Fruit fly (Drosophila melanogaster) whole organism, prepupa: ENCODE data around the gene Qsox4.

ENCODE experiments used
- Blimp-1 ChIP-seq: fragments of 200-800 bp; sonication (Bioruptor generic); optimal IDR thresholded peaks from 3 replicates; lab custom pipeline; 2017; ENCODE audit warnings: missing biosample characterization, missing genetic modification characterization, mild to moderate bottlenecking, moderate library complexity, missing genetic modification reagents
- CG15336 ChIP-seq: fragments of 200-800 bp; sonication (Bioruptor generic); IDR thresholded peaks from 2 replicates; pipeline ENCODE4 v1.3.6; 2022; ENCODE audit warnings: missing biosample characterization, missing genetic modification characterization
- CG1621 ChIP-seq: fragments of 200-800 bp; sonication (Bioruptor generic); optimal IDR thresholded peaks from 3 replicates; lab custom pipeline; 2018; ENCODE audit warnings: missing biosample characterization, mild to moderate bottlenecking, missing genetic modification characterization
- CG31627 ChIP-seq: fragments of 200-800 bp; sonication (Bioruptor generic); optimal IDR thresholded peaks from 3 replicates; lab custom pipeline; 2016; ENCODE audit warnings: missing biosample characterization, missing genetic modification characterization
- CG32006 ChIP-seq: fragments of 200-800 bp; sonication (Bioruptor generic); optimal IDR thresholded peaks from 3 replicates; lab custom pipeline; 2017; ENCODE audit warnings: missing biosample characterization, mild to moderate bottlenecking, missing genetic modification characterization
- CG3919 ChIP-seq: fragments of 200-800 bp; sonication (Bioruptor generic); optimal IDR thresholded peaks from 3 replicates; lab custom pipeline; 2016; ENCODE audit warnings: missing biosample characterization, missing genetic modification characterization
- CG4318 ChIP-seq: fragments of 200-800 bp; sonication (Bioruptor generic); optimal IDR thresholded peaks from 3 replicates; lab custom pipeline; 2017; ENCODE audit warnings: missing biosample characterization, mild to moderate bottlenecking, missing genetic modification characterization
- CG6808 ChIP-seq: fragments of 200-800 bp; sonication (Bioruptor generic); optimal IDR thresholded peaks from 3 replicates; lab custom pipeline; 2017; ENCODE audit warnings: missing biosample characterization, missing genetic modification characterization, mild to moderate bottlenecking, moderate library complexity, missing genetic modification reagents
- CG8632 ChIP-seq: fragments of 200-800 bp; sonication (Bioruptor generic); optimal IDR thresholded peaks from 3 replicates; lab custom pipeline; 2016; ENCODE audit warnings: missing biosample characterization, missing genetic modification characterization
- CG9139 ChIP-seq: fragments of 200-800 bp; sonication (Bioruptor generic); optimal IDR thresholded peaks from 3 replicates; lab custom pipeline; 2017; ENCODE audit warnings: missing biosample characterization, mild to moderate bottlenecking, missing genetic modification characterization
- Eip78C ChIP-seq: fragments of 200-800 bp; sonication (Bioruptor generic); peaks from one replicate; lab custom pipeline; 2016; ENCODE audit warnings: missing biosample characterization, missing genetic modification characterization
- Ets21C ChIP-seq: fragments of 200-800 bp; sonication (Bioruptor generic); optimal IDR thresholded peaks from 3 replicates; lab custom pipeline; 2016; ENCODE audit warnings: missing biosample characterization, missing genetic modification characterization
- Ets96B ChIP-seq: fragments of 200-800 bp; optimal IDR thresholded peaks from 2 replicates; lab custom pipeline; 2019; ENCODE audit warnings: missing biosample characterization, mild to moderate bottlenecking, missing genetic modification characterization, moderate library complexity
- Hr38 ChIP-seq: sonication (Bioruptor generic); optimal IDR thresholded peaks from 2 replicates; lab custom pipeline; 2016; ENCODE audit warnings: missing biosample characterization, missing genetic modification characterization
- Hr39 ChIP-seq: fragments of 200-800 bp; sonication (Bioruptor generic); optimal IDR thresholded peaks from 2 replicates; lab custom pipeline; 2016; ENCODE audit warnings: missing biosample characterization, missing genetic modification characterization
- Hr4 ChIP-seq: fragments of 200-800 bp; sonication (Bioruptor generic); optimal IDR thresholded peaks from 3 replicates; lab custom pipeline; 2016; ENCODE audit warnings: missing biosample characterization, missing genetic modification characterization
- Met ChIP-seq: fragments of 200-800 bp; sonication (Bioruptor generic); optimal IDR thresholded peaks from 3 replicates; lab custom pipeline; 2016; ENCODE audit warnings: missing biosample characterization, missing genetic modification characterization
- Sox15 ChIP-seq: fragments of 200-800 bp; sonication (Bioruptor generic); optimal IDR thresholded peaks from 3 replicates; lab custom pipeline; 2016; ENCODE audit warnings: missing biosample characterization, missing genetic modification characterization
- achi ChIP-seq: fragments of 200-800 bp; sonication (Bioruptor generic); optimal IDR thresholded peaks from 3 replicates; lab custom pipeline; 2016; ENCODE audit warnings: missing biosample characterization, missing genetic modification characterization
- dac ChIP-seq: fragments of 200-800 bp; sonication (Bioruptor generic); optimal IDR thresholded peaks from 2 replicates; lab custom pipeline; 2017; ENCODE audit warnings: missing biosample characterization, mild to moderate bottlenecking, missing genetic modification characterization
- esn ChIP-seq: fragments of 200-800 bp; sonication (Bioruptor generic); optimal IDR thresholded peaks from 2 replicates; lab custom pipeline; 2016; ENCODE audit warnings: missing biosample characterization, mild to moderate bottlenecking, missing genetic modification characterization, moderate library complexity
- fkh ChIP-seq: fragments of 200-800 bp; sonication (Bioruptor generic); optimal IDR thresholded peaks from 3 replicates; lab custom pipeline; 2017; ENCODE audit warnings: missing biosample characterization, mild to moderate bottlenecking, missing genetic modification characterization, moderate library complexity
- net ChIP-seq: fragments of 200-800 bp; sonication (Bioruptor generic); optimal IDR thresholded peaks from 3 replicates; lab custom pipeline; 2016; ENCODE audit warnings: missing biosample characterization, missing genetic modification characterization
- pdm3 ChIP-seq: fragments of 200-800 bp; sonication (Bioruptor generic); optimal IDR thresholded peaks from 3 replicates; lab custom pipeline; 2016; ENCODE audit warnings: missing biosample characterization, missing genetic modification characterization
- svp ChIP-seq: fragments of 200-800 bp; sonication (Bioruptor generic); peaks from one replicate; lab custom pipeline; 2016; ENCODE audit warnings: missing biosample characterization, missing genetic modification characterization
- topi ChIP-seq: fragments of 200-800 bp; sonication (Bioruptor generic); optimal IDR thresholded peaks from 3 replicates; lab custom pipeline; 2016; ENCODE audit warnings: missing biosample characterization, missing genetic modification characterization
- vri ChIP-seq: fragments of 200-800 bp; sonication (Bioruptor generic); optimal IDR thresholded peaks from 3 replicates; lab custom pipeline; 2016; ENCODE audit warnings: missing biosample characterization, mild to moderate bottlenecking, missing genetic modification characterization

Gene Qsox4

DNA sequence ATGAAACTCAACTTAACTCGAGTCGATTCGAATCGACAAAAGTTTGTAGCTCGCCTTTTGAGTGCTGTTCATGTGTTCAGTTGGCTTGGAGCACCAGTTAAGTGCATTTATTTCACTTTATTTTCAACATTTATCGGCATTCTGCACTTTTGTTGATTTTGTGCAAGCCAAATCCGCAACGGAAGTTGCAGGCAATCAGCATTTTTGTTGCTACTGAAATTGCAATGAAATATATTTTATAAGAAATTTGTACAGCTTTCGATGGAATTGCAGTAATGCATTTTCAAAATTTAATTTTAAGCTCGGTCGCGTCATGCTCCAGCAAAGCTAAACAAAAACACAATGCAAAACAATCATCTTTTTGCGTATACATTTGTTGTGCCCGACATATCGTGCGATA is 43.6 kb upstream of the Qsox4 start:
- TF ChIP-seq achi (GFP tag; lab: Kevin White, UChicago) (no peak), CG15336 (no peak), Hr39 (GFP tag; lab: Kevin White, UChicago) (no peak)

- no peak for TF ChIP-seq achi (GFP tag; lab: Kevin White, UChicago)
- no peak for TF ChIP-seq pdm3
- no peak for TF ChIP-seq Blimp-1 (GFP tag; lab: Kevin White, UChicago)
- TF ChIP-seq Ets21C, result no peak
- TF ChIP-seq CG9139 (GFP tag; lab: Kevin White, UChicago), result no peak
- TF ChIP-seq CG15336, result 0 out of 2 replicates have a peak, but pooled peaks have one; percentile 12
- TF ChIP-seq fkh (GFP tag; lab: Kevin White, UChicago), result no peak
- TF ChIP-seq Ets96B (tag; lab: Kevin White, UChicago), result no peak
- no peak for TF ChIP-seq CG8632
- no peak for TF ChIP-seq CG6808 (GFP tag; lab: Kevin White, UChicago)
- peak; percentile 13 for TF ChIP-seq CG32006 (GFP tag; lab: Kevin White, UChicago)
Observed at dm6 chr3R:23659598-23659997, 43.0 kb upstream of the Qsox4 start.

dm6 chr3R:23662782-23663181 is 39.8 kb upstream of the Qsox4 start:
- TF ChIP-seq CG31627 (GFP tag; lab: Kevin White, UChicago) (no peak), Eip78C (GFP tag; lab: Kevin White, UChicago) (peak; percentile 26)

- TF ChIP-seq Ets96B (tag; lab: Kevin White, UChicago) (no peak), Eip78C (GFP tag; lab: Kevin White, UChicago) (peak; percentile 38)
Observed at dm6 chr3R:23664437-23664836, 38.1 kb upstream of the Qsox4 start.

DNA sequence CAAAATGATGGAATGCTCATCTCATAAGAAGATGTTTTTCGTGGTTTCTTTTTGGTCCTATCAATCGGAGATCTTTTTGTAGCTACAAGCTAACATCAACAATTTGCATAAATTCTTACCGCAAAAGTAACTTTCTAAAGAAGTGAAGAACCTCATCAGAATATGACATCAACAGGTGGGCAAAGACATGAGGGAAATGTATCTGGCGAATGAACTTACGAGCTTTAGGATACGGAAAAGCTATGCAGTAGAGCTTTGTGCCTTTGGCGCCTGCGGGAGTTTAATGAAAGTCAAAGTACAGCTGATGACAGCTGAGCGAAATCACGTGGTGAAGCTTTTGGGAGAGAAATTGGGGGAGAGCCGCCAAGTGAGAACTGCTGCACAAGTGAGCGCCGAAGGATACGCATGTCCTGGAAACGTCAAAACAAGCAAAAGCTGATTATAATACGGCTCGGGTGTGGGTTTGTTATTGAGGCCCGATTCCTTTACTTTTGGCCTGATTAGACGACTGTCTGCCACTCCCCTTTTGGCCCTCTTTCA is 35.8 kb upstream of the Qsox4 start:
- TF ChIP-seq CG3919 (GFP tag; lab: Kevin White, UChicago) (no peak), Eip78C (GFP tag; lab: Kevin White, UChicago) (peak; percentile 38)

DNA sequence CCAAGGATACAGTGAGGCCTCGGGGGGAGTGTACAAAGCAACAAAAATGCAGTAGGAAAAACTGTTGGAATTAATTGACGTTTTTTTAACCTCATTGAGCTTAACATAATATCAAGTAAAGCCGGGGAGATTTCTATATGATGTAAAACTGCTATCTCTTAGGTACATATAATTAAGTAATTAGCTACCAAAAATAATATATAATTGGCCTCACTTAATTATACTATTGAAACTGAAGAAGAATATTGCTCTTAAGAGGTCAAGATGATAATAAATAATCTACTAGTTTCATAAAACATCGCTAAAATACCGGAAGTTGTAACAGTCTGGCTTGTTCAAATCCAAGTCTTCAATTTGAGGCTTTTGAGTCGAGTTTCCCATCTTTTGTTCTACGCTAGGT is 35.1 kb upstream of the Qsox4 start:
- TF ChIP-seq CG31627 (GFP tag; lab: Kevin White, UChicago) (no peak), Hr38 (GFP tag; lab: Kevin White, UChicago) (no peak), Hr4 (GFP tag; lab: Kevin White, UChicago) (peak; percentile 26), dac (GFP tag; lab: Kevin White, UChicago) (no peak), Met (GFP tag; lab: Kevin White, UChicago) (no peak), CG3919 (GFP tag; lab: Kevin White, UChicago) (no peak), CG9139 (GFP tag; lab: Kevin White, UChicago) (no peak), esn (peak; percentile 5), topi (peak; percentile 16), Eip78C (GFP tag; lab: Kevin White, UChicago) (peak; percentile 74), CG4318 (no peak), pdm3 (peak; percentile 6), CG1621 (tag; lab: Kevin White, UChicago) (no peak), svp (GFP tag; lab: Kevin White, UChicago) (peak; percentile 85), CG32006 (GFP tag; lab: Kevin White, UChicago) (peak; percentile 49), Sox15 (GFP tag; lab: Kevin White, UChicago) (no peak)
- TF ChIP-seq, all 60 proteins: peak for 7

dm6 chr3R:23668583-23668982 is 34.0 kb upstream of the Qsox4 start:
- peak; percentile 13 for TF ChIP-seq vri
- peak; percentile 32 for TF ChIP-seq svp (GFP tag; lab: Kevin White, UChicago)
- no peak for TF ChIP-seq net (GFP tag; lab: Kevin White, UChicago)
